Worm (Caenorhabditis elegans) whole organism, young adult: ENCODE data around the gene Y39A3B.7.
A peak's percentile ranks its signal among the peaks of the same experiment; 100 is the strongest.

Experiments used
- B0261.1 ChIP-seq: sonication (generic microtip); optimal IDR thresholded peaks from 2 replicates; lab custom pipeline; 2016; ENCODE audit warnings: mild to moderate bottlenecking, missing genetic modification characterization, moderate library complexity, missing compliant biosample characterization
- C06A6.2 ChIP-seq: fragments of 200-800 bp; sonication (Bioruptor generic); conservative IDR thresholded peaks from 2 replicates; pipeline ENCODE4 v1.3.6; 2022; ENCODE audit warnings: missing genetic modification characterization, missing compliant biosample characterization
- F22D6.2 ChIP-seq: sonication (generic microtip); optimal IDR thresholded peaks from 2 replicates; lab custom pipeline; 2016; ENCODE audit warnings: mild to moderate bottlenecking, missing genetic modification characterization, missing compliant biosample characterization
- F37B4.10 ChIP-seq: fragments of 200-800 bp; sonication (Bioruptor generic); IDR thresholded peaks from 2 replicates; pipeline ENCODE4 v1.3.6; 2022; ENCODE audit warnings: missing genetic modification characterization, missing compliant biosample characterization
- F39B2.1 ChIP-seq: fragments of 200-800 bp; sonication (Bioruptor generic); IDR thresholded peaks from 2 replicates; pipeline ENCODE4 v1.3.6; 2022; ENCODE audit warnings: missing genetic modification reagents, missing genetic modification characterization, missing compliant biosample characterization
- F52B5.7 ChIP-seq: sonication (generic microtip); optimal IDR thresholded peaks from 2 replicates; lab custom pipeline; 2016; ENCODE audit warnings: mild to moderate bottlenecking, missing genetic modification characterization, missing compliant biosample characterization
- Y67H2A.10 ChIP-seq: fragments of 200-800 bp; sonication (Bioruptor generic); conservative IDR thresholded peaks from 2 replicates; pipeline ENCODE4 v1.3.6; 2022; ENCODE audit warnings: missing genetic modification reagents, missing genetic modification characterization, missing compliant biosample characterization
- ama-1 ChIP-seq, 3 experiments: fragments of 150-350 bp in 1 of 3; sonication (generic microtip) in 2 of 3; optimal IDR thresholded peaks; 2 replicates each; lab custom pipeline; 2014 to 2018; ENCODE audit warnings: missing biosample characterization in 2 of 3, missing genetic modification characterization in 2 of 3, missing genetic modification reagents in 2 of 3
- athp-1 ChIP-seq: sonication (generic microtip); optimal IDR thresholded peaks from 2 replicates; lab custom pipeline; 2017; ENCODE audit warnings: mild to moderate bottlenecking, missing genetic modification characterization, missing compliant biosample characterization
- bed-1 ChIP-seq: fragments of 200-800 bp; sonication (Bioruptor generic); IDR thresholded peaks from 2 replicates; pipeline ENCODE4 v1.3.6; 2022; ENCODE audit warnings: missing genetic modification reagents, missing genetic modification characterization, missing compliant biosample characterization
- ccch-3 ChIP-seq: fragments of 200-800 bp; sonication (Bioruptor generic); optimal IDR thresholded peaks from 2 replicates; lab custom pipeline; 2018; ENCODE audit warnings: mild to moderate bottlenecking, missing genetic modification characterization, missing compliant biosample characterization
- ceh-27 ChIP-seq: fragments of 200-800 bp; sonication (Bioruptor generic); optimal IDR thresholded peaks from 2 replicates; lab custom pipeline; 2018; ENCODE audit warnings: mild to moderate bottlenecking, missing genetic modification characterization, moderate library complexity, missing compliant biosample characterization
- ceh-40 ChIP-seq: fragments of 200-800 bp; sonication (Bioruptor generic); IDR thresholded peaks from 2 replicates; pipeline ENCODE4 v1.3.6; 2022; ENCODE audit warnings: missing genetic modification characterization, missing compliant biosample characterization
- ceh-58 ChIP-seq: fragments of 200-800 bp; sonication (Bioruptor generic); IDR thresholded peaks from 2 replicates; pipeline ENCODE4 v1.3.6; 2022; ENCODE audit warnings: missing genetic modification characterization, missing compliant biosample characterization
- ceh-79 ChIP-seq: sonication (generic microtip); optimal IDR thresholded peaks from 2 replicates; lab custom pipeline; 2017; ENCODE audit warnings: mild to moderate bottlenecking, missing genetic modification characterization, missing compliant biosample characterization
- efl-1 ChIP-seq: fragments of 150-350 bp; optimal IDR thresholded peaks from 2 replicates; lab custom pipeline; 2014; ENCODE audit warnings: missing biosample characterization, missing genetic modification reagents, missing genetic modification characterization
- egl-44 ChIP-seq: fragments of 200-800 bp; sonication (Bioruptor generic); IDR thresholded peaks from 2 replicates; pipeline ENCODE4 v1.3.6; 2022; ENCODE audit warnings: missing genetic modification reagents, missing genetic modification characterization, missing compliant biosample characterization
- ets-4 ChIP-seq: fragments of 200-800 bp; sonication (Bioruptor generic); optimal IDR thresholded peaks from 2 replicates; lab custom pipeline; 2018; ENCODE audit warnings: mild to moderate bottlenecking, missing genetic modification characterization, missing compliant biosample characterization
- him-1 ChIP-seq: sonication (generic microtip); optimal IDR thresholded peaks from 2 replicates; lab custom pipeline; 2016; ENCODE audit warnings: missing genotype, missing genetic modification reagents, missing genetic modification characterization, missing compliant biosample characterization
- hlh-26 ChIP-seq: fragments of 200-800 bp; sonication (Bioruptor generic); conservative IDR thresholded peaks from 2 replicates; pipeline ENCODE4 v1.3.6; 2022; ENCODE audit warnings: missing genetic modification reagents, missing genetic modification characterization, missing compliant biosample characterization
- hmg-1.2 ChIP-seq: fragments of 200-800 bp; sonication (Bioruptor generic); IDR thresholded peaks from 2 replicates; pipeline ENCODE4 v1.3.6; 2022; ENCODE audit warnings: missing genetic modification reagents, missing genetic modification characterization, missing compliant biosample characterization
- hmg-20 ChIP-seq: fragments of 200-800 bp; sonication (Bioruptor generic); IDR thresholded peaks from 2 replicates; pipeline ENCODE4 v1.3.6; 2022; ENCODE audit warnings: missing genetic modification reagents, missing genetic modification characterization, missing compliant biosample characterization
- let-526 ChIP-seq: fragments of 200-800 bp; sonication (Bioruptor generic); IDR thresholded peaks from 2 replicates; pipeline ENCODE4 v1.3.6; 2022; ENCODE audit warnings: missing genetic modification reagents, missing genetic modification characterization, missing compliant biosample characterization
- lin-26 ChIP-seq: fragments of 200-800 bp; sonication (Bioruptor generic); IDR thresholded peaks from 2 replicates; pipeline ENCODE4 v1.3.6; 2022; ENCODE audit warnings: missing genetic modification reagents, missing genetic modification characterization, missing compliant biosample characterization
- lin-40 ChIP-seq: sonication (generic microtip); optimal IDR thresholded peaks from 2 replicates; lab custom pipeline; 2016; ENCODE audit warnings: missing genetic modification characterization, mild to moderate bottlenecking, missing compliant biosample characterization, missing genotype, missing genetic modification reagents
- lsl-1 ChIP-seq: fragments of 200-800 bp; sonication (Bioruptor generic); optimal IDR thresholded peaks from 2 replicates; lab custom pipeline; 2018; ENCODE audit warnings: mild to moderate bottlenecking, missing genetic modification characterization, moderate library complexity, missing compliant biosample characterization
- madf-8 ChIP-seq: fragments of 200-800 bp; sonication (Bioruptor generic); conservative IDR thresholded peaks from 2 replicates; pipeline ENCODE4 v1.3.6; 2022; ENCODE audit warnings: missing genetic modification reagents, missing genetic modification characterization, missing compliant biosample characterization
- mel-28 ChIP-seq: sonication (generic microtip); optimal IDR thresholded peaks from 2 replicates; lab custom pipeline; 2016; ENCODE audit warnings: borderline replicate concordance, mild to moderate bottlenecking, missing genetic modification characterization, missing compliant biosample characterization
- nfya-2 ChIP-seq: fragments of 200-800 bp; sonication (Bioruptor generic); IDR thresholded peaks from 2 replicates; pipeline ENCODE4 v1.3.6; 2022; ENCODE audit warnings: missing genetic modification reagents, missing genetic modification characterization, missing compliant biosample characterization
- nfyb-1 ChIP-seq: fragments of 200-800 bp; sonication (Bioruptor generic); IDR thresholded peaks from 2 replicates; pipeline ENCODE4 v1.3.6; 2022; ENCODE audit warnings: missing genetic modification reagents, missing genetic modification characterization, missing compliant biosample characterization
- nhr-179 ChIP-seq: sonication (generic microtip); optimal IDR thresholded peaks from 2 replicates; lab custom pipeline; 2016; ENCODE audit warnings: mild to moderate bottlenecking, missing genetic modification characterization, missing compliant biosample characterization
- nhr-80 ChIP-seq: sonication (generic microtip); optimal IDR thresholded peaks from 2 replicates; lab custom pipeline; 2016; ENCODE audit warnings: missing genetic modification characterization, missing compliant biosample characterization
- pha-4 ChIP-seq: fragments of 150-350 bp; sonication (generic microtip); optimal IDR thresholded peaks from 2 replicates; lab custom pipeline; 2014; ENCODE audit warnings: missing biosample characterization, missing genetic modification reagents, missing genetic modification characterization
- rcor-1 ChIP-seq: fragments of 200-800 bp; sonication (Bioruptor generic); IDR thresholded peaks from 2 replicates; pipeline ENCODE4 v1.3.6; 2022; ENCODE audit warnings: missing genetic modification reagents, missing genetic modification characterization, missing compliant biosample characterization
- rec-8 ChIP-seq, 2 experiments: sonication (generic microtip); optimal IDR thresholded peaks; 2 replicates each; lab custom pipeline; 2016; ENCODE audit warnings: mild to moderate bottlenecking in 2 of 2, missing genetic modification characterization in 2 of 2, missing genetic modification reagents in 2 of 2, missing genotype in 2 of 2, missing biosample characterization in 1 of 2, missing compliant biosample characterization in 1 of 2, moderate library complexity in 1 of 2
- rpc-1 ChIP-seq, 2 experiments: fragments of 150-350 bp in 1 of 2; sonication (generic microtip) in 1 of 2; optimal IDR thresholded peaks; 2 replicates each; lab custom pipeline; 2014 to 2018; ENCODE audit warnings: missing biosample characterization in 1 of 2, missing genetic modification characterization in 1 of 2, missing genetic modification reagents in 1 of 2, missing genotype in 1 of 2
- snpc-1.3 ChIP-seq: sonication (generic microtip); optimal IDR thresholded peaks from 2 replicates; lab custom pipeline; 2017; ENCODE audit warnings: missing genetic modification characterization, mild to moderate bottlenecking, missing compliant biosample characterization, antibody characterized with exemption, moderate library complexity, missing genotype, missing genetic modification reagents; ENCODE audit not compliant: insufficient read depth
- snpc-3.4 ChIP-seq: sonication (generic microtip); optimal IDR thresholded peaks from 2 replicates; lab custom pipeline; 2017; ENCODE audit warnings: missing genetic modification characterization, mild to moderate bottlenecking, missing compliant biosample characterization, antibody characterized with exemption, moderate library complexity, missing genotype, missing genetic modification reagents
- somi-1 ChIP-seq: fragments of 200-800 bp; sonication (Bioruptor generic); optimal IDR thresholded peaks from 2 replicates; lab custom pipeline; 2018; ENCODE audit warnings: mild to moderate bottlenecking, missing genetic modification characterization, missing compliant biosample characterization
- tbp1 ChIP-seq: fragments of 200-800 bp; sonication (Bioruptor generic); optimal IDR thresholded peaks from 2 replicates; lab custom pipeline; 2018; ENCODE audit warnings: mild to moderate bottlenecking, missing genetic modification characterization, missing compliant biosample characterization
- tbx-9 ChIP-seq: sonication (generic microtip); optimal IDR thresholded peaks from 2 replicates; lab custom pipeline; 2016; ENCODE audit warnings: borderline replicate concordance, missing genetic modification characterization, inconsistent platforms, missing compliant biosample characterization
- unc-130 ChIP-seq: sonication (generic microtip); optimal IDR thresholded peaks from 2 replicates; lab custom pipeline; 2016; ENCODE audit warnings: missing genetic modification reagents, missing genetic modification characterization, missing compliant biosample characterization
- zim-3 ChIP-seq: sonication (generic microtip); optimal IDR thresholded peaks from 2 replicates; lab custom pipeline; 2017; ENCODE audit warnings: mild to moderate bottlenecking, missing genetic modification characterization, moderate library complexity, missing compliant biosample characterization
- ztf-18 ChIP-seq: sonication (generic microtip); optimal IDR thresholded peaks from 2 replicates; lab custom pipeline; 2016; ENCODE audit warnings: missing genotype, mild to moderate bottlenecking, missing genetic modification characterization, missing compliant biosample characterization
- ztf-25 ChIP-seq: fragments of 200-800 bp; sonication (Bioruptor generic); IDR thresholded peaks from 2 replicates; pipeline ENCODE4 v1.3.6; 2022; ENCODE audit warnings: missing genetic modification reagents, missing genetic modification characterization, missing compliant biosample characterization
- ztf-26 ChIP-seq: sonication (generic microtip); optimal IDR thresholded peaks from 2 replicates; lab custom pipeline; 2017; ENCODE audit warnings: missing genetic modification characterization, missing compliant biosample characterization

The Y39A3B.7 gene

ce11 chrIII:2030776-2031565, 46.2 kb upstream of the Y39A3B.7 start (continued):
- TF ChIP-seq ztf-26 (no peak), F52B5.7 (tag; lab: Kevin White, UChicago) (peak; percentile 2), lin-40 (tag; lab: Kevin White, UChicago) (no peak), somi-1 (GFP tag; lab: Kevin White, UChicago) (no peak), F22D6.2 (tag; lab: Kevin White, UChicago) (no peak), lin-26 (peak; percentile 94), rcor-1 (GFP tag; lab: Robert Waterston, UW) (0 out of 2 replicates have a peak, but pooled peaks have one; percentile 26), nfya-2 (no peak), ztf-18 (tag; lab: Kevin White, UChicago) (peak; percentile 42), mel-28 (tag; lab: Kevin White, UChicago) (no peak), bed-1 (no peak), hlh-26 (GFP tag; lab: Robert Waterston, UW) (no peak), ceh-27 (GFP tag; lab: Kevin White, UChicago) (no peak), ceh-79 (tag; lab: Kevin White, UChicago) (no peak), rpc-1 (optimal IDR thresholded peaks at IDR 0.05; lab: Kevin White, UChicago) (peak; percentile 67), rpc-1 (tag; optimal IDR thresholded peaks at IDR 0.05; lab: Kevin White, UChicago) (peak; percentile 92), tbp1 (GFP tag; lab: Kevin White, UChicago) (peak; percentile 92), ztf-25 (GFP tag; lab: Robert Waterston, UW) (peak; percentile 83), pha-4 (tag; lab: Kevin White, UChicago) (no peak), athp-1 (tag; lab: Kevin White, UChicago) (no peak), nhr-179 (tag; lab: Kevin White, UChicago) (no peak), madf-8 (no peak), nfyb-1 (GFP tag; lab: Robert Waterston, UW) (peak; percentile 34; the same call in 1 of the 2 replicates), ceh-58 (GFP tag; lab: Robert Waterston, UW) (0 out of 2 replicates have a peak, but pooled peaks have one; percentile 74), efl-1 (GFP tag; lab: Kevin White, UChicago) (peak; percentile 44), hmg-1.2 (GFP tag; lab: Robert Waterston, UW) (peak; percentile 55), F39B2.1 (GFP tag; lab: Robert Waterston, UW) (no peak), tbx-9 (tag; lab: Kevin White, UChicago) (no peak), lsl-1 (GFP tag; lab: Kevin White, UChicago) (peak; percentile 36), unc-130 (GFP tag; lab: Kevin White, UChicago) (no peak), snpc-1.3 (peak; percentile 77), snpc-3.4 (peak; percentile 42), C06A6.2 (GFP tag; lab: Robert Waterston, UW) (no peak), zim-3 (tag; lab: Kevin White, UChicago) (no peak), ama-1 (optimal IDR thresholded peaks at IDR 0.05; lab: Kevin White, UChicago) (no peak), ama-1 (GFP tag; optimal IDR thresholded peaks at IDR 0.05; lab: Kevin White, UChicago) (peak; percentile 79 to 82), ceh-40 (GFP tag; lab: Robert Waterston, UW) (0 out of 2 replicates have a peak, but pooled peaks have one; percentile 54), nhr-80 (tag; lab: Kevin White, UChicago) (no peak), Y67H2A.10 (GFP tag; lab: Robert Waterston, UW) (no peak), hmg-20 (GFP tag; lab: Robert Waterston, UW) (no peak), him-1 (tag; lab: Kevin White, UChicago) (peak; percentile 68), F37B4.10 (GFP tag; lab: Robert Waterston, UW) (no peak), rec-8 (tag; optimal IDR thresholded peaks at IDR 0.05; lab: Kevin White, UChicago) (peak in 1 of 2 experiments; percentile 37), B0261.1 (tag; lab: Kevin White, UChicago) (peak; percentile 82), ccch-3 (no peak), let-526 (GFP tag; lab: Robert Waterston, UW) (no peak), egl-44 (GFP tag; lab: Robert Waterston, UW) (no peak), ets-4 (GFP tag; lab: Kevin White, UChicago) (no peak)
